Worm (Caenorhabditis elegans): ENCODE data around the gene C05C8.1.

Gene C05C8.1

DNA sequence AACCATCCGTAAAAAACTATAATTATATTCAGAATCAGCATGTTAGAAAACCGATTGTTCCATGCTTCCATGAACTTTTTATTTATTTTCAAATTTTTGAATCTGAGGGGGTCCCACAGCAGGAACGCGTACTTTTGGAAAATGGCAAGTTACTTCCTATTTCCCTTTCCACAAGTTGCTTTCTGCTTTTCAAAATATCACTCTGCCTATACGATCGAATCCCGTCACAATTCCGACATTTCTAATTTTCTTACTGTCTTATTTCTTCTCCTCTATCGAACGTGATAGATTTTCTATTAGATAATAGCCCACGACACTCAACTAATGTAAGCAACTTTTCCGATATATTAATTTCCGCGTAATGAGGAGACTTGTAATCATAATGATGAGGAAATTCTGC is 35.9 kb downstream of the C05C8.1 start, which contains the start of gene C13A2.5:
C13A2.5 (plus strand) TSS at position 301 of the 400 bp plus-strand sequence.
- no peak for TF ChIP-seq unc-62 (GFP tag; optimal IDR thresholded peaks at IDR 0.05)

DNA sequence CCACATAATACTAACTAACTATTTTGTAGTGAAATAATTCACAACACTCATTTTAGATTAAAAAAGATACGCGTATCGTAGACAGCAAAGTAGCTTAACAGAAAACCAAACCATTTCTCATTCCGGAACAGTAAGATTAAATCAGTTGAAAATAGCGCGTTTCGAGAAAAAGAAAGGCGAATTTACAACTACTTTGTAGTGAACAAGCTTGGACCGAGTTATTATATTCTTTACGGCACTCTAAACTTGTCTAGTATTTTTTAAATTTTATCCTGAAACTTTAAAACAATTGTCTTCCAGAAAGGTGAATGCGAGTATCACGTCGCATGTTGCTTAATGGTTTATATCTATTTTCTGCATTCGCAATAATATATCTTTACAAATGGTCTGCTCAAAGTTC is 39.5 kb downstream of the C05C8.1 start, which contains the start of gene C13A2.4:
C13A2.4 (plus strand) TSS at position 301 of the 400 bp plus-strand sequence.
- TF ChIP-seq unc-62 (GFP tag; optimal IDR thresholded peaks at IDR 0.05) = no peak

DNA sequence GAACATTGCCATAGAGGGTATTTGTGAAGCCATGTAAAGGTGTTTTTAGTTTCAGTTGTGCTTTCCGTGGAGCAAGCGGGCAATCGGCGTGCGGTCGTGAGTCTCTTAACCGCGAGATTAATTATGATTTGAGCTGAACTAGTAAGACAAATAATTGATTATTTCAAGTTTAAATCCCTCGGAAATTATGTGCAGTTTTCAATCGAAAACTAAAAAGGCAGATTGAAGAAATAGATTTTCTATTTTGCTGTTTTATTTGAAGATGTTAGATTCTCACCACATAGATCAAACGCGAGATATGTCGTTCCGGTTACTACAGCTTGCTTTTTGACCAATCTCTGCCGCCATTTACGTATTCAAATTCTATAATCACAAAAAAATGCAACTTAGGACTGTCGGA is 42.5 kb downstream of the C05C8.1 start, which contains the start of gene C13A2.3:
C13A2.3 (plus strand) TSS at position 301 of the 400 bp plus-strand sequence.
- no peak for TF ChIP-seq unc-62 (GFP tag; optimal IDR thresholded peaks at IDR 0.05)

DNA sequence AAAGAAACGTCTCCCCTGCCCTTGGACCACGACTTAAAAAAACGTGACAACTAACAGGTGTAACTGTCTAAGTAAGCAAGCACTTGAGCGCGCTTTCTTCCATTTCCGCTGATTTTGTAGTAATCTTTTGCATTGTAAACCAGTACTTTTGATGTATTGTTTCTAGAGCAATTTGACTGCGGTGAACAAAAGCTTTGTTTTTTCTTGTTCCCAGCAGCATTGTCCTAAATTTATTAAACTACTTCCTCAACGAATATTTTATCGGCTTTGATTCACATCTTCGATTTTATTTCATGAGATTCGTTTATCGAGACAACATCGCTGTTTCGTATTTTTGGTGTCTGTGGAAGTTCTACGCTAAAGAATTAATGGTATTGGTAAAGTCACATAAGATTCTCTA is 49.1 kb downstream of the C05C8.1 start, which contains the start of gene C13A2.1:
C13A2.1 (plus strand) TSS at position 301 of the 400 bp plus-strand sequence.
- no peak for TF ChIP-seq unc-62 (GFP tag; optimal IDR thresholded peaks at IDR 0.05)
